Worm (Caenorhabditis elegans): ENCODE results near the gene sld-5.
A peak's percentile ranks its signal among the peaks of the same experiment; 100 is the strongest.

sld-5 gene

ce11 chrV:20212584-20212983, 25.0 kb downstream of the sld-5 start, which contains the start of gene Y113G7B.12:
Y113G7B.12 (minus strand) TSS chrV:20212684.
- no peak for TF ChIP-seq K11D2.4 (GFP tag; IDR thresholded peaks at IDR 0.05)
- no peak for TF ChIP-seq ccch-3 (GFP tag; optimal IDR thresholded peaks at IDR 0.05)
- TF ChIP-seq B0336.3 (GFP tag; IDR thresholded peaks at IDR 0.05), result no peak
- TF ChIP-seq aptf-2 (GFP tag; conservative IDR thresholded peaks at IDR 0.05), result no peak
- no peak for TF ChIP-seq ZK185.1 (tag; optimal IDR thresholded peaks at IDR 0.05; ENCODE audit: poor library complexity, severe bottlenecking)
- no peak for TF ChIP-seq let-526 (GFP tag; IDR thresholded peaks at IDR 0.05)
- TF ChIP-seq tbx-9 (tag; optimal IDR thresholded peaks at IDR 0.05; ENCODE audit: borderline replicate concordance), result no peak
- no peak for TF ChIP-seq T26A5.8 (tag; optimal IDR thresholded peaks at IDR 0.05)
- TF ChIP-seq madf-10 (tag; optimal IDR thresholded peaks at IDR 0.05), result no peak
- no peak for TF ChIP-seq sea-2 (GFP tag; IDR thresholded peaks at IDR 0.05)
- TF ChIP-seq nhr-179 (tag; optimal IDR thresholded peaks at IDR 0.05), result no peak

- no peak for TF ChIP-seq akir-1 (GFP tag; optimal IDR thresholded peaks at IDR 0.05)
- TF ChIP-seq snpc-4 (GFP tag; optimal IDR thresholded peaks at IDR 0.05), result no peak
- no peak for TF ChIP-seq snpc-4 (tag; optimal IDR thresholded peaks at IDR 0.05)
- TF ChIP-seq lsy-27 (tag; optimal IDR thresholded peaks at IDR 0.05; ENCODE audit: borderline replicate concordance, insufficient read depth), result no peak
- no peak for TF ChIP-seq egl-18 (GFP tag; IDR thresholded peaks at IDR 0.05)
- TF ChIP-seq Y53F4B.3 (GFP tag; IDR thresholded peaks at IDR 0.05), result no peak
- TF ChIP-seq Y67H2A.10 (GFP tag; conservative IDR thresholded peaks at IDR 0.05), result no peak
- no peak for TF ChIP-seq K11D2.4 (GFP tag; IDR thresholded peaks at IDR 0.05)
- no peak for TF ChIP-seq attf-5 (GFP tag; optimal IDR thresholded peaks at IDR 0.05)
- TF ChIP-seq mes-4 (tag; optimal IDR thresholded peaks at IDR 0.05), result no peak
- TF ChIP-seq K12H6.12 (tag; optimal IDR thresholded peaks at IDR 0.05), result no peak
- no peak for TF ChIP-seq egl-44 (GFP tag; IDR thresholded peaks at IDR 0.05)
- no peak for TF ChIP-seq hmg-20 (GFP tag; IDR thresholded peaks at IDR 0.05)
- TF ChIP-seq C17E4.6 (GFP tag; IDR thresholded peaks at IDR 0.05), result no peak
- TF ChIP-seq F49E8.2 (tag; optimal IDR thresholded peaks at IDR 0.05; ENCODE audit: insufficient read depth), result no peak
- TF ChIP-seq Y56A3A.18 (GFP tag; IDR thresholded peaks at IDR 0.05), result no peak
- no peak for TF ChIP-seq nhr-179 (tag; optimal IDR thresholded peaks at IDR 0.05)
- no peak for TF ChIP-seq F22D6.2 (tag; optimal IDR thresholded peaks at IDR 0.05)
- TF ChIP-seq ztf-25 (GFP tag; IDR thresholded peaks at IDR 0.05), result no peak
These were observed 31.5 kb downstream of the sld-5 start, which contains the start of the genes fbxb-59 and srbc-34 for ce11 chrV:20206086-20206485. fbxb-59 (minus strand) TSS chrV:20206186. srbc-34 (plus strand) TSS chrV:20206318.

ce11 chrV:20203085-20203484, 34.5 kb downstream of the sld-5 start, which contains the start of gene fbxa-113:
fbxa-113 (plus strand) TSS chrV:20203385.
- TF ChIP-seq mcd-1 (GFP tag; IDR thresholded peaks at IDR 0.05) (no peak), repo-1 (tag; optimal IDR thresholded peaks at IDR 0.05) (no peak), F49E8.2 (tag; optimal IDR thresholded peaks at IDR 0.05; ENCODE audit: insufficient read depth) (no peak), him-1 (tag; optimal IDR thresholded peaks at IDR 0.05) (peak; percentile 39)

ce11 chrV:20201316-20201715, 36.2 kb downstream of the sld-5 start, which contains the start of gene fbxa-114:
fbxa-114 (plus strand) TSS chrV:20201616.
- TF ChIP-seq cebp-2 (GFP tag; IDR thresholded peaks at IDR 0.05), result no peak
- no peak for TF ChIP-seq lin-40 (tag; optimal IDR thresholded peaks at IDR 0.05)
- TF ChIP-seq lag-1 (GFP tag; IDR thresholded peaks at IDR 0.05), result no peak
- no peak for TF ChIP-seq sptf-2 (GFP tag; optimal IDR thresholded peaks at IDR 0.05)
- TF ChIP-seq let-526 (GFP tag; IDR thresholded peaks at IDR 0.05), result no peak

All from whole organism, young adult.